Fruit fly (Drosophila melanogaster): ENCODE measurements around the gene Spn88Eb.

DNA sequence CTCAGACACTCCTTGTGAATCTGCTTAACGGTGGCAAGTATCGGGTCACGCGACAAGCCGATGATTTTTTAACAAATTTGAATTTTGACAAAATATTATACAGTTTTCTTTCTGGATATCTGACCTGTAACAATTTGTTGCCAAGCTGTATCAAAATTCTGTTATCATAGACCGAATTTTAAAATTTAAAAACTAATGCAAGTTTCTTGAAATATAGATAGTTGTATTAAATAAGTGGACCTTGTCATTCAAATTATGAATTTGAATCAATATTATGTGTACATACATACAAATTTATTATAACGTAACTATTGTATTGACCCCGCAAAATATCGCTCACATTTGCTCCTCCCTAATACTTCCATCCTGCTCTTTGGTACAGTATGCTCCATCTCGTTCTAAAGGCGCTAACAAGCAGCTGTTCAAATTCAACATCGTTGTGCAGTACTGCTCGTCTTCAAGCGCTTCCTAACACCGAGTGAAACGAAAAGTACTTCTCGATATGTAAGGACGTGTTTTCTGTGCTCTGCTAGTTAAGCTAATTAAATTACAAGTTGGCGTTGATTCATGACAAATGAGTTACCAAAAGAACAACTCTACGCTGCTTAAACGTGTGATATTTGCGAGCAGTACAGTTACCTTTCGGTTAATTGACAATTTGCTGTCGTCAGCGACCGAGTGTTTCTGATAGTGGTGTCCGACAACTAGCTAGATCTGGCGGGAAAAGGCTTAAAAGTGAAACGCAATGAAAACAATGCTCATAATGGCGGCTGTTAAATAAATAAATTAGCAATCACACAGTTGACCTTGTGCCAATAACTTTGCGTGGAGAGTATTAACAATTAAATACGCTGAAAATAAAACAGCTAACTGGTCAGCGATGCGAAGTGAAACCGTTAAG is 12.2 kb downstream of the Spn88Eb start, which contains the start of the genes Kpc1 and CG42542:
- no peak for TF ChIP-seq Snoo (tag; optimal IDR thresholded peaks at IDR 0.05)
- peak; percentile 29 for TF ChIP-seq CG8301 (tag; optimal IDR thresholded peaks at IDR 0.05)
- no peak for TF ChIP-seq CG14655 (GFP tag; optimal IDR thresholded peaks at IDR 0.05)
- 0 out of 3 replicates have a peak, but pooled peaks have one; percentile 40 for TF ChIP-seq fd96Ca (GFP tag; IDR thresholded peaks at IDR 0.05)
- peak; percentile 69 for TF ChIP-seq CG4496 (GFP tag; IDR thresholded peaks at IDR 0.05)
- TF ChIP-seq CG17806 (tag; optimal IDR thresholded peaks at IDR 0.05): peak; percentile 50

Measured in whole organism, pupa.